Worm (Caenorhabditis elegans): Measurements from ENCODE around the gene nhr-134.

DNA sequence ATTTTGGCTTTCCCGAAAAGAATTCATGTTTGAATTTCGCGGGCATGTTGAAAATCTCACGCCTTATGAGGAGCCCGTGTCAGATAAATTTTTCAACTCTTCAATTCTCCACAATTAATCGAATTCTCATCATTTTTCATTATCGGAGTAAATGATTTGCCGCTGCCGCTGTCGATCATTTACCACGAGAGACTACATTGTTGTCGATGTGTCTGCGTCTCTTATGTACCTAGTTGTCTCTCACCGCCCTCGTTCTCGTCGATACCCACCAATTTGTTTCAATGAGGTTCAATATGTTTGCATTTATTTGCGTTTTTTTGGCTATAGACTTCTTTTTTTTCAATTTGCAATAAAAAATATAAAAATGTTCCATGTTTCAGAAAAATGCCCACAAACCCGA lies 38.9 kb upstream of the nhr-134 start, which contains the start of gene nhr-13:
- TF ChIP-seq him-1 (tag; optimal IDR thresholded peaks at IDR 0.05) (no peak), W03F9.2 (tag; optimal IDR thresholded peaks at IDR 0.05) (no peak), dao-5 (tag; optimal IDR thresholded peaks at IDR 0.05) (no peak)

All from whole organism, L4/young adult.